Fruit fly (Drosophila melanogaster): ENCODE results near the gene CG14265.

The CG14265 gene

dm6 chrX:3189155-3189554 lies 47.3 kb downstream of the CG14265 start:
- no peak for TF ChIP-seq CG32532 (GFP tag; IDR thresholded peaks at IDR 0.05)
- TF ChIP-seq sens (GFP tag): peak; percentile 15
- TF ChIP-seq CG31224 (GFP tag; IDR thresholded peaks at IDR 0.05): peak; percentile 94
- peak; percentile 27 for TF ChIP-seq exex (tag; optimal IDR thresholded peaks at IDR 0.05)

- peak; percentile 36 for TF ChIP-seq schlank (tag; optimal IDR thresholded peaks at IDR 0.05)
- no peak for TF ChIP-seq CG43689 (GFP tag; IDR thresholded peaks at IDR 0.05)
- peak; percentile 24 for TF ChIP-seq kah (GFP tag; optimal IDR thresholded peaks at IDR 0.05)
- TF ChIP-seq grn (GFP tag; optimal IDR thresholded peaks at IDR 0.05): peak; percentile 72
- peak; percentile 31 for TF ChIP-seq CG11504 (tag; optimal IDR thresholded peaks at IDR 0.05)
- peak; percentile 60 for TF ChIP-seq mirr (GFP tag; optimal IDR thresholded peaks at IDR 0.05)
- no peak; the same call in 2 of the 3 replicates for TF ChIP-seq CG11093 (GFP tag; IDR thresholded peaks at IDR 0.05)
- TF ChIP-seq dpn (GFP tag; optimal IDR thresholded peaks at IDR 0.05): peak in 1 of 2 experiments; percentile 35
- peak; percentile 70 for TF ChIP-seq Xrp1 (GFP tag; IDR thresholded peaks at IDR 0.05)
- peak; percentile 34 for TF ChIP-seq CG1792 (GFP tag; optimal IDR thresholded peaks at IDR 0.05)
- TF ChIP-seq CG13296 (GFP tag; optimal IDR thresholded peaks at IDR 0.05): peak; percentile 54
- peak; percentile 19; the same call in 1 of the 3 replicates for TF ChIP-seq tgo (GFP tag; IDR thresholded peaks at IDR 0.05)
- TF ChIP-seq Taf1 (GFP tag; IDR thresholded peaks at IDR 0.05): no peak
- no peak for TF ChIP-seq Gsc (GFP tag; IDR thresholded peaks at IDR 0.05)
- no peak for TF ChIP-seq wdn (GFP tag; IDR thresholded peaks at IDR 0.05)
- TF ChIP-seq CG7556 (GFP tag; optimal IDR thresholded peaks at IDR 0.05): peak; percentile 16
- peak; percentile 28 for TF ChIP-seq CG4854 (GFP tag; optimal IDR thresholded peaks at IDR 0.05)
- TF ChIP-seq CG3281 (GFP tag; optimal IDR thresholded peaks at IDR 0.05): peak; percentile 40
- peak; percentile 53 for TF ChIP-seq Camta (GFP tag; optimal IDR thresholded peaks at IDR 0.05)
- TF ChIP-seq CG15269 (tag; optimal IDR thresholded peaks at IDR 0.05): peak; percentile 41
- TF ChIP-seq odd (GFP tag; optimal IDR thresholded peaks at IDR 0.05): peak; percentile 48
- no peak for TF ChIP-seq Fer2 (tag; optimal IDR thresholded peaks at IDR 0.05)
- peak; percentile 37 for TF ChIP-seq CG1603 (tag; optimal IDR thresholded peaks at IDR 0.05)
- TF ChIP-seq Asciz (GFP tag; optimal IDR thresholded peaks at IDR 0.05): peak; percentile 72
- TF ChIP-seq CG3847 (GFP tag; IDR thresholded peaks at IDR 0.05): 0 out of 2 replicates have a peak, but pooled peaks have one; percentile 22
- peak; percentile 14 for TF ChIP-seq CG4707 (GFP tag; optimal IDR thresholded peaks at IDR 0.05)
- peak; percentile 29 for TF ChIP-seq her (GFP tag; optimal IDR thresholded peaks at IDR 0.05)
- peak; percentile 1 for TF ChIP-seq CG1529 (GFP tag; optimal IDR thresholded peaks at IDR 0.05)
- peak; percentile 32 for TF ChIP-seq Six4 (GFP tag; optimal IDR thresholded peaks at IDR 0.05)
- peak; percentile 5 for TF ChIP-seq CG18262 (tag; optimal IDR thresholded peaks at IDR 0.05)
- TF ChIP-seq Atf6 (GFP tag; IDR thresholded peaks at IDR 0.05): peak; percentile 43
- TF ChIP-seq B-H2 (GFP tag; optimal IDR thresholded peaks at IDR 0.05): peak; percentile 40
- TF ChIP-seq Fer3 (tag; optimal IDR thresholded peaks at IDR 0.05): peak; percentile 59
- TF ChIP-seq ems (GFP tag; optimal IDR thresholded peaks at IDR 0.05): peak; percentile 21
- TF ChIP-seq Ets97D (GFP tag; optimal IDR thresholded peaks at IDR 0.05): no peak
- TF ChIP-seq CG16815 (GFP tag; optimal IDR thresholded peaks at IDR 0.05): no peak
- TF ChIP-seq CG15514 (GFP tag; optimal IDR thresholded peaks at IDR 0.05): peak; percentile 25
- TF ChIP-seq ase (GFP tag; IDR thresholded peaks at IDR 0.05): no peak
- TF ChIP-seq ara (GFP tag; IDR thresholded peaks at IDR 0.05): peak; percentile 59; the same call in 1 of the 2 replicates
- TF ChIP-seq CG17186 (GFP tag; optimal IDR thresholded peaks at IDR 0.05): no peak
- 0 out of 2 replicates have a peak, but pooled peaks have one; percentile 18 for TF ChIP-seq CG10321 (GFP tag; IDR thresholded peaks at IDR 0.05)
- TF ChIP-seq tap (tag; optimal IDR thresholded peaks at IDR 0.05): peak; percentile 47
- TF ChIP-seq CG12104 (GFP tag; optimal IDR thresholded peaks at IDR 0.05): peak; percentile 15
- TF ChIP-seq bowl (GFP tag; IDR thresholded peaks at IDR 0.05): no peak
- TF ChIP-seq CG2116 (GFP tag; optimal IDR thresholded peaks at IDR 0.05): no peak
- TF ChIP-seq CG33557 (GFP tag; optimal IDR thresholded peaks at IDR 0.05): peak; percentile 62
Measured at dm6 chrX:3188419-3188818, 48.1 kb downstream of the CG14265 start.
